Fruit fly (Drosophila melanogaster) whole organism, embryonic: ENCODE measurements around the gene mRpL15.
A peak's percentile ranks its signal among the peaks of the same experiment; 100 is the strongest.

ENCODE experiments used
- Aef1 ChIP-seq: fragments of 200-800 bp; sonication (Bioruptor generic); IDR thresholded peaks from 3 replicates; pipeline ENCODE4 v1.3.6; 2022; ENCODE audit warnings: missing biosample characterization, missing genetic modification characterization
- Bteb2 ChIP-seq: fragments of 200-800 bp; sonication (Bioruptor generic); optimal IDR thresholded peaks from 2 replicates; lab custom pipeline; 2016; ENCODE audit warnings: missing biosample characterization, missing genetic modification characterization
- CG11695 ChIP-seq: fragments of 200-800 bp; sonication (Bioruptor generic); IDR thresholded peaks from 3 replicates; pipeline ENCODE4 v1.3.6; 2022; ENCODE audit warnings: missing biosample characterization, missing genetic modification characterization
- CG13287 ChIP-seq: fragments of 200-800 bp; sonication (Bioruptor generic); IDR thresholded peaks from 2 replicates; pipeline ENCODE4 v1.3.6; 2022; ENCODE audit warnings: missing biosample characterization, missing genetic modification characterization; ENCODE audit not compliant: partially characterized antibody
- CG15269 ChIP-seq: fragments of 200-800 bp; sonication (Bioruptor generic); optimal IDR thresholded peaks from 2 replicates; lab custom pipeline; 2018; ENCODE audit warnings: missing biosample characterization, mild to moderate bottlenecking, missing genetic modification characterization, moderate library complexity
- CG15514 ChIP-seq: fragments of 200-800 bp; sonication (Bioruptor generic); optimal IDR thresholded peaks from 3 replicates; lab custom pipeline; 2017; ENCODE audit warnings: missing biosample characterization, missing genetic modification characterization, mild to moderate bottlenecking, moderate library complexity, missing genetic modification reagents
- CG1603 ChIP-seq: fragments of 200-800 bp; sonication (Bioruptor generic); optimal IDR thresholded peaks from 2 replicates; lab custom pipeline; 2019; ENCODE audit warnings: missing biosample characterization, mild to moderate bottlenecking, missing genetic modification characterization, moderate library complexity
- CG1647 ChIP-seq: fragments of 200-800 bp; sonication (Bioruptor generic); optimal IDR thresholded peaks from 3 replicates; lab custom pipeline; 2016; ENCODE audit warnings: missing biosample characterization, missing genetic modification characterization
- CG18011 ChIP-seq: fragments of 200-800 bp; sonication (Bioruptor generic); optimal IDR thresholded peaks from 2 replicates; lab custom pipeline; 2017; ENCODE audit warnings: missing biosample characterization, missing genetic modification characterization, mild to moderate bottlenecking, moderate library complexity, missing genotype
- CG1832 ChIP-seq: fragments of 200-800 bp; sonication (Bioruptor generic); optimal IDR thresholded peaks from 2 replicates; lab custom pipeline; 2017; ENCODE audit warnings: missing biosample characterization, mild to moderate bottlenecking, missing genetic modification characterization, inconsistent platforms
- CG31365 ChIP-seq: fragments of 200-800 bp; sonication (Bioruptor generic); optimal IDR thresholded peaks from 2 replicates; lab custom pipeline; 2018; ENCODE audit warnings: missing biosample characterization, mild to moderate bottlenecking, missing genetic modification characterization
- CG32772 ChIP-seq: fragments of 200-800 bp; sonication (Bioruptor generic); IDR thresholded peaks from 2 replicates; pipeline ENCODE4 v1.3.6; 2022; ENCODE audit warnings: missing biosample characterization, missing genetic modification characterization
- CG34422 ChIP-seq: fragments of 200-800 bp; sonication (Bioruptor generic); IDR thresholded peaks from 3 replicates; pipeline ENCODE4 v1.3.6; 2022; ENCODE audit warnings: missing biosample characterization, missing genetic modification characterization
- CG4424 ChIP-seq: fragments of 200-800 bp; sonication (Bioruptor generic); optimal IDR thresholded peaks from 3 replicates; lab custom pipeline; 2016; ENCODE audit warnings: missing biosample characterization, missing genetic modification characterization
- CG4617 ChIP-seq: fragments of 200-800 bp; sonication (Bioruptor generic); optimal IDR thresholded peaks from 3 replicates; lab custom pipeline; 2016; ENCODE audit warnings: missing biosample characterization, missing genetic modification characterization, borderline replicate concordance
- CG6175 ChIP-seq: fragments of 200-800 bp; sonication (Bioruptor generic); IDR thresholded peaks from 3 replicates; pipeline ENCODE4 v1.3.6; 2022; ENCODE audit warnings: missing biosample characterization, missing genetic modification characterization
- CG6791 ChIP-seq: fragments of 200-800 bp; sonication (Bioruptor generic); IDR thresholded peaks from 3 replicates; pipeline ENCODE4 v1.3.6; 2022; ENCODE audit warnings: missing biosample characterization, missing genetic modification characterization; ENCODE audit not compliant: partially characterized antibody
- CG6813 ChIP-seq: fragments of 200-800 bp; sonication (Bioruptor generic); optimal IDR thresholded peaks from 2 replicates; lab custom pipeline; 2017; ENCODE audit warnings: missing biosample characterization, missing genetic modification characterization, mild to moderate bottlenecking, moderate library complexity, missing genetic modification reagents
- CG7786 ChIP-seq: fragments of 200-800 bp; sonication (Bioruptor generic); optimal IDR thresholded peaks from 2 replicates; lab custom pipeline; 2016; ENCODE audit warnings: missing biosample characterization, missing genetic modification characterization
- CG7963 ChIP-seq: fragments of 200-800 bp; sonication (Bioruptor generic); IDR thresholded peaks from 3 replicates; pipeline ENCODE4 v1.3.6; 2022; ENCODE audit warnings: missing biosample characterization, missing genetic modification characterization; ENCODE audit not compliant: partially characterized antibody
- CG8290 ChIP-seq, 3 experiments: fragments of 200-800 bp; sonication (Bioruptor generic); optimal IDR thresholded peaks; 2 replicates each; lab custom pipeline; 2016 to 2019; ENCODE audit warnings: missing biosample characterization in 3 of 3, missing genetic modification characterization in 3 of 3, mild to moderate bottlenecking in 2 of 3, moderate library complexity in 1 of 3
- CG8478 ChIP-seq: fragments of >200 bp; optimal IDR thresholded peaks from 2 replicates; lab custom pipeline; 2018
- Chrac-16 ChIP-seq: fragments of 200-800 bp; sonication (Bioruptor generic); optimal IDR thresholded peaks from 3 replicates; lab custom pipeline; 2016; ENCODE audit warnings: missing biosample characterization, missing genetic modification characterization
- Dad ChIP-seq: fragments of 200-800 bp; sonication (Bioruptor generic); optimal IDR thresholded peaks from 3 replicates; lab custom pipeline; 2016; ENCODE audit warnings: missing biosample characterization, missing genetic modification characterization
- Dp ChIP-seq: fragments of 200-800 bp; sonication (Bioruptor generic); optimal IDR thresholded peaks from 2 replicates; lab custom pipeline; 2018; ENCODE audit warnings: missing biosample characterization, mild to moderate bottlenecking, missing genetic modification characterization, moderate library complexity
- Elba2 ChIP-seq: fragments of 200-800 bp; sonication (Bioruptor generic); optimal IDR thresholded peaks from 3 replicates; lab custom pipeline; 2016; ENCODE audit warnings: missing biosample characterization, missing genetic modification characterization
- HLH4C ChIP-seq: fragments of 200-800 bp; sonication (Bioruptor generic); IDR thresholded peaks from 3 replicates; pipeline ENCODE4 v1.3.6; 2022; ENCODE audit warnings: missing biosample characterization, missing genetic modification characterization; ENCODE audit not compliant: partially characterized antibody
- HmgD ChIP-seq: fragments of 200-800 bp; sonication (Bioruptor generic); optimal IDR thresholded peaks from 3 replicates; lab custom pipeline; 2016; ENCODE audit warnings: missing biosample characterization, missing genetic modification characterization
- Hmr ChIP-seq: fragments of 200-800 bp; sonication (Bioruptor generic); optimal IDR thresholded peaks from 3 replicates; lab custom pipeline; 2017; ENCODE audit warnings: mild to moderate bottlenecking, missing biosample characterization, missing genetic modification reagents, missing genetic modification characterization
- Lpt ChIP-seq: fragments of >200 bp; optimal IDR thresholded peaks from 2 replicates; lab custom pipeline; 2018; ENCODE audit warnings: missing biosample characterization, missing genetic modification characterization
- Mes4 ChIP-seq: fragments of 200-800 bp; sonication (Bioruptor generic); optimal IDR thresholded peaks from 2 replicates; lab custom pipeline; 2016; ENCODE audit warnings: missing biosample characterization, missing genetic modification characterization
- Myb ChIP-seq: fragments of 200-800 bp; sonication (Bioruptor generic); optimal IDR thresholded peaks from 2 replicates; lab custom pipeline; 2016; ENCODE audit warnings: missing biosample characterization, missing genetic modification characterization
- Rfx ChIP-seq: fragments of 200-800 bp; sonication (Bioruptor generic); IDR thresholded peaks from 2 replicates; pipeline ENCODE4 v1.3.6; 2022; ENCODE audit warnings: missing biosample characterization, missing genetic modification characterization
- ato ChIP-seq: fragments of 200-800 bp; sonication (Bioruptor generic); IDR thresholded peaks from 2 replicates; pipeline ENCODE4 v1.3.6; 2022; ENCODE audit warnings: missing biosample characterization, missing genetic modification characterization; ENCODE audit not compliant: partially characterized antibody
- br ChIP-seq: fragments of >200 bp; optimal IDR thresholded peaks from 2 replicates; lab custom pipeline; 2017
- bsh ChIP-seq, 2 experiments: fragments of 200-800 bp; sonication (Bioruptor generic); optimal IDR thresholded peaks; 2 replicates each; lab custom pipeline; 2017 to 2018; ENCODE audit warnings: mild to moderate bottlenecking in 2 of 2, missing biosample characterization in 2 of 2, missing genetic modification characterization in 2 of 2, moderate library complexity in 1 of 2
- dan ChIP-seq: fragments of 200-800 bp; sonication (Bioruptor generic); IDR thresholded peaks from 2 replicates; pipeline ENCODE4 v1.3.6; 2022; ENCODE audit warnings: missing biosample characterization, missing genetic modification characterization
- dm ChIP-seq: fragments of 200-800 bp; sonication (Bioruptor generic); optimal IDR thresholded peaks from 3 replicates; lab custom pipeline; 2016; ENCODE audit warnings: missing biosample characterization, missing genetic modification characterization
- dpn ChIP-seq, 2 experiments: fragments of 200-800 bp; sonication (Bioruptor generic); optimal IDR thresholded peaks; 3 replicates each; lab custom pipeline; 2016; ENCODE audit warnings: missing biosample characterization in 2 of 2, missing genetic modification characterization in 2 of 2
- esg ChIP-seq: fragments of 200-800 bp; sonication (Bioruptor generic); conservative IDR thresholded peaks from 2 replicates; pipeline ENCODE4 v1.3.6; 2022; ENCODE audit warnings: missing biosample characterization, missing genetic modification characterization
- gfzf ChIP-seq: fragments of 200-800 bp; sonication (Bioruptor generic); optimal IDR thresholded peaks from 2 replicates; lab custom pipeline; 2016; ENCODE audit warnings: missing biosample characterization, mild to moderate bottlenecking, missing genetic modification characterization, moderate library complexity
- gt ChIP-seq: fragments of 200-800 bp; sonication (Bioruptor generic); IDR thresholded peaks from 2 replicates; pipeline ENCODE4 v1.3.6; 2022; ENCODE audit warnings: missing biosample characterization, missing genetic modification characterization
- lab ChIP-seq: fragments of 200-800 bp; sonication (Bioruptor generic); optimal IDR thresholded peaks from 3 replicates; lab custom pipeline; 2017; ENCODE audit warnings: missing biosample characterization, missing genetic modification characterization, mild to moderate bottlenecking, moderate library complexity, missing genetic modification reagents
- nerfin-2 ChIP-seq: fragments of 200-800 bp; sonication (Bioruptor generic); IDR thresholded peaks from 2 replicates; pipeline ENCODE4 v1.3.6; 2022; ENCODE audit warnings: missing biosample characterization, missing genetic modification characterization; ENCODE audit not compliant: partially characterized antibody
- pros ChIP-seq: fragments of 200-800 bp; sonication (Bioruptor generic); optimal IDR thresholded peaks from 3 replicates; lab custom pipeline; 2019; ENCODE audit warnings: missing biosample characterization, mild to moderate bottlenecking, missing genetic modification characterization, moderate library complexity
- schlank ChIP-seq: fragments of 200-800 bp; sonication (Bioruptor generic); optimal IDR thresholded peaks from 2 replicates; lab custom pipeline; 2018; ENCODE audit warnings: missing biosample characterization, mild to moderate bottlenecking, missing genetic modification characterization
- sug ChIP-seq: fragments of 200-800 bp; optimal IDR thresholded peaks from 2 replicates; lab custom pipeline; 2019; ENCODE audit warnings: missing biosample characterization, mild to moderate bottlenecking, missing genetic modification characterization, moderate library complexity
- tna ChIP-seq: fragments of 200-800 bp; sonication (Bioruptor generic); IDR thresholded peaks from 2 replicates; pipeline ENCODE4 v1.3.6; 2022; ENCODE audit warnings: missing biosample characterization, missing genetic modification characterization; ENCODE audit not compliant: partially characterized antibody
- zen ChIP-seq: fragments of 200-800 bp; sonication (Bioruptor generic); optimal IDR thresholded peaks from 3 replicates; lab custom pipeline; 2018; ENCODE audit warnings: missing biosample characterization, mild to moderate bottlenecking, missing genetic modification characterization, moderate library complexity

mRpL15 gene

dm6 chr3L:20442674-20443313 lies 6.8 kb upstream of the mRpL15 start:
- no peak for TF ChIP-seq dm
- peak; percentile 38; the same call in 1 of the 2 replicates for TF ChIP-seq tna (GFP tag; lab: Robert Waterston, UW)
- TF ChIP-seq sug (tag; lab: Kevin White, UChicago) = no peak
- no peak for TF ChIP-seq Rfx (GFP tag; lab: Robert Waterston, UW)
- no peak for TF ChIP-seq CG15514
- TF ChIP-seq HmgD (GFP tag; lab: Kevin White, UChicago) = no peak
- no peak for TF ChIP-seq CG8290 (GFP tag; optimal IDR thresholded peaks at IDR 0.05; lab: Kevin White, UChicago)
- no peak for TF ChIP-seq CG8290 (tag; optimal IDR thresholded peaks at IDR 0.05; lab: Kevin White, UChicago)
- no peak for TF ChIP-seq ato (GFP tag; lab: Robert Waterston, UW)
- no peak for TF ChIP-seq Dp (GFP tag; lab: Kevin White, UChicago)
- TF ChIP-seq CG6791 (GFP tag; lab: Robert Waterston, UW) = peak; percentile 24; the same call in 1 of the 3 replicates
- no peak for TF ChIP-seq esg
- no peak for TF ChIP-seq Dad (GFP tag; lab: Kevin White, UChicago)
- TF ChIP-seq bsh (GFP tag; optimal IDR thresholded peaks at IDR 0.05; lab: Kevin White, UChicago) = no peak
- TF ChIP-seq schlank (tag; lab: Kevin White, UChicago) = no peak
- no peak for TF ChIP-seq CG6175 (GFP tag; lab: Robert Waterston, UW)
- TF ChIP-seq CG6813 (GFP tag; lab: Kevin White, UChicago) = no peak
- no peak for TF ChIP-seq Mes4 (GFP tag; lab: Kevin White, UChicago)
- TF ChIP-seq CG15269 = no peak
- no peak for TF ChIP-seq CG7786 (GFP tag; lab: Kevin White, UChicago)
- TF ChIP-seq CG8478 (lab: Kevin White, UChicago) = no peak
- TF ChIP-seq Myb (GFP tag; lab: Kevin White, UChicago) = no peak
- TF ChIP-seq CG31365 (tag; lab: Kevin White, UChicago) = no peak
- TF ChIP-seq CG32772 = no peak
- TF ChIP-seq HLH4C = no peak; the same call in 2 of the 3 replicates
- peak; percentile 52; the same call in 1 of the 2 replicates for TF ChIP-seq nerfin-2 (GFP tag; lab: Robert Waterston, UW)
- TF ChIP-seq dpn (GFP tag; optimal IDR thresholded peaks at IDR 0.05; lab: Kevin White, UChicago) = no peak
- no peak for TF ChIP-seq CG1647 (GFP tag; lab: Kevin White, UChicago)
- no peak for TF ChIP-seq CG18011 (GFP tag; lab: Kevin White, UChicago)
- peak; percentile 7; the same call in 1 of the 2 replicates for TF ChIP-seq CG13287 (GFP tag; lab: Robert Waterston, UW)
- TF ChIP-seq gfzf (GFP tag; lab: Kevin White, UChicago) = no peak
- TF ChIP-seq dan (GFP tag; lab: Robert Waterston, UW) = no peak
- TF ChIP-seq pros (GFP tag; lab: Kevin White, UChicago) = peak; percentile 99
- TF ChIP-seq CG7963 (GFP tag; lab: Robert Waterston, UW) = no peak
- peak; percentile 17; the same call in 1 of the 3 replicates for TF ChIP-seq CG34422 (GFP tag; lab: Robert Waterston, UW)
- no peak for TF ChIP-seq br (lab: Kevin White, UChicago)
- no peak for TF ChIP-seq Lpt (GFP tag; lab: Kevin White, UChicago)
- TF ChIP-seq Hmr (GFP tag; lab: Kevin White, UChicago) = no peak
- TF ChIP-seq gt (GFP tag; lab: Robert Waterston, UW) = no peak
- no peak for TF ChIP-seq Bteb2 (GFP tag; lab: Kevin White, UChicago)
- no peak for TF ChIP-seq zen (tag; lab: Kevin White, UChicago)
- no peak for TF ChIP-seq Chrac-16 (GFP tag; lab: Kevin White, UChicago)
- TF ChIP-seq CG1832 = peak; percentile 62
- TF ChIP-seq CG4617 = no peak
- TF ChIP-seq CG4424 (GFP tag; lab: Kevin White, UChicago) = no peak
- no peak for TF ChIP-seq Aef1
- TF ChIP-seq Elba2 = no peak
- no peak for TF ChIP-seq CG1603 (tag; lab: Kevin White, UChicago)
- no peak for TF ChIP-seq CG11695 (GFP tag; lab: Robert Waterston, UW)
- no peak for TF ChIP-seq lab
